Worm (Caenorhabditis elegans): ENCODE measurements around the gene C14C6.2.

Gene C14C6.2

DNA sequence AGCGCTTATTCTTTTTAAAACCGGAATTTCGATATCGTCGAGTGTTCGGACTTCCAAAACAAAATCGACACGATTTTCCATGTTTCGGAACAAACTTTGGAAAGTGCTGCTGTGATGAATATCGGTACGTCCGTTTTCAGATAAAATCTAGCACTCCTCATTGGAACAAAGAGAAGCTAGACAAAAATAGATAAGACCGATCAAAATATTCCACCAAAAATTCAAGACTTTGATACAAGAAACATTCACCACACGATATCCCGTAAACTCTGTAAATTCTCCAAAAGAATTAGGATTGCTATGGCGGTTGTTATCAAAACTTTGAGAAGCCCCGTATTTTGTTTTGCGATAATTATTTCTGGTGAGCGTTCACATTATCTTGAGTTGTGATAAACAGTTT lies 19.8 kb upstream of the C14C6.2 start, which contains the start of gene C14C6.3:
Gene C14C6.3, plus strand, starts transcription at position 301 of the 400 bp plus-strand sequence.
- TF ChIP-seq blmp-1 (tag; optimal IDR thresholded peaks at IDR 0.05) (no peak), nhr-76 (tag; optimal IDR thresholded peaks at IDR 0.05) (no peak), sem-2 (GFP tag; optimal IDR thresholded peaks at IDR 0.05) (no peak), unc-120 (tag; optimal IDR thresholded peaks at IDR 0.05; ENCODE audit: poor library complexity, severe bottlenecking) (no peak), nhr-28 (tag; optimal IDR thresholded peaks at IDR 0.05) (no peak), nhr-237 (tag; optimal IDR thresholded peaks at IDR 0.05) (no peak), lin-13 (tag; optimal IDR thresholded peaks at IDR 0.05) (no peak), unc-39 (tag; optimal IDR thresholded peaks at IDR 0.05) (no peak), ham-2 (GFP tag; optimal IDR thresholded peaks at IDR 0.05) (no peak), elt-3 (tag; optimal IDR thresholded peaks at IDR 0.05) (no peak), ceh-83 (GFP tag; optimal IDR thresholded peaks at IDR 0.05) (no peak), ztf-11 (tag; optimal IDR thresholded peaks at IDR 0.05) (no peak), mep-1 (tag; optimal IDR thresholded peaks at IDR 0.05) (no peak), drap-1 (GFP tag; optimal IDR thresholded peaks at IDR 0.05) (no peak), mab-5 (tag; optimal IDR thresholded peaks at IDR 0.05) (no peak), nhr-2 (tag; optimal IDR thresholded peaks at IDR 0.05) (no peak)

DNA sequence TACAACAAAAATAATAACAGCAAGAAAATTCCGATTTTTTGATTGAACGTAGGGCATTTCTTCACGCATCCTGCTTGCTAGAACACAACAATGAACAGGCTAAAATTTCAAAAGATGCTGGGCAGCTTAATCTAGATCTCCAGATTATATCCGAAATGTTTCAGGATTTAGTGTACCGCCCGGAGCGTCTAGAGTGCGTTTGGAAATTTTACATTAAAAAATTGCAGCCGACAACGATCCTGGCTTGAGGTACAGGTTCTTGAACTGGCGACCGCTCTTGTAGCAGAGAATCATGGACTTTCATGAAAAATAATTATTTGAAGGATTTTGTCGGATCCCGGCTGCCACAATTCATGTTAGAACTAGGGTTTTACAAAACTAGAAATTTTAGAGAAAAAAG lies 15.0 kb upstream of the C14C6.2 start, which contains the start of gene C14C6.6:
Gene C14C6.6, minus strand, starts transcription at position 101 of the 400 bp plus-strand sequence.
- TF ChIP-seq nhr-28 (tag; optimal IDR thresholded peaks at IDR 0.05) (no peak), bed-3 (GFP tag; optimal IDR thresholded peaks at IDR 0.05) (no peak), elt-3 (tag; optimal IDR thresholded peaks at IDR 0.05) (no peak), pha-4 (tag; optimal IDR thresholded peaks at IDR 0.05) (no peak), nhr-12 (tag; optimal IDR thresholded peaks at IDR 0.05) (no peak), nhr-2 (tag; optimal IDR thresholded peaks at IDR 0.05) (no peak)

- TF ChIP-seq ceh-39 (tag; optimal IDR thresholded peaks at IDR 0.05) (no peak), cnd-1 (tag; optimal IDR thresholded peaks at IDR 0.05) (no peak), flh-1 (GFP tag; optimal IDR thresholded peaks at IDR 0.05) (no peak), nhr-76 (tag; optimal IDR thresholded peaks at IDR 0.05) (no peak), ceh-83 (GFP tag; optimal IDR thresholded peaks at IDR 0.05) (no peak), M03D4.4 (tag; optimal IDR thresholded peaks at IDR 0.05) (no peak), mep-1 (tag; optimal IDR thresholded peaks at IDR 0.05) (no peak), snpc-4 (tag; optimal IDR thresholded peaks at IDR 0.05) (no peak), unc-120 (tag; optimal IDR thresholded peaks at IDR 0.05; ENCODE audit: poor library complexity, severe bottlenecking) (no peak), elt-1 (tag; optimal IDR thresholded peaks at IDR 0.05; ENCODE audit: borderline replicate concordance, insufficient read depth) (no peak), tbx-8 (GFP tag; optimal IDR thresholded peaks at IDR 0.05) (no peak), lsy-2 (tag; optimal IDR thresholded peaks at IDR 0.05) (no peak), zip-8 (tag; optimal IDR thresholded peaks at IDR 0.05) (no peak)
Observed at ce11 chrV:552406-552805, 10.5 kb upstream of the C14C6.2 start.

DNA sequence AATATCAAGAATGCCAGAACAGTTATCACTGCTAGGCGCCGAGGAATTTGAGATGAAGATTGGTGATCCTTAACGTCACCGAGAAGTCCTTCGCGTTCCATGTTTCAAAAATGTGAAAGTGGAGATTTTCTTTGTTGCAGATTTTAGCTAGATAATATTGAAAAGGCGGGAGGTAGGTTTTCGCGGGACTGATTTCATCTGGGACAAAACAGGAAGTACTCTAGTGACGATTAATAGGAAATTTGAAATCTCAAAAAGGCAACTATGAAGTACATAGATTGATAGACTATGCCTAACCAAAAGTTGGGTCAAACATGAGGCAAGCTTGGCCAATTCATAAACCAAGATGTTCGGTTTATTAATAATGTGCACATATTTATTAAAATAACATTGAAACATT lies 9.9 kb upstream of the C14C6.2 start, which contains the start of gene C14C6.8:
Gene C14C6.8, minus strand, starts transcription at position 101 of the 400 bp plus-strand sequence.
- TF ChIP-seq ceh-83 (GFP tag; optimal IDR thresholded peaks at IDR 0.05) (no peak), flh-1 (GFP tag; optimal IDR thresholded peaks at IDR 0.05) (no peak), bed-3 (GFP tag; optimal IDR thresholded peaks at IDR 0.05) (no peak), cnd-1 (tag; optimal IDR thresholded peaks at IDR 0.05) (no peak), nhr-237 (tag; optimal IDR thresholded peaks at IDR 0.05) (no peak)

DNA sequence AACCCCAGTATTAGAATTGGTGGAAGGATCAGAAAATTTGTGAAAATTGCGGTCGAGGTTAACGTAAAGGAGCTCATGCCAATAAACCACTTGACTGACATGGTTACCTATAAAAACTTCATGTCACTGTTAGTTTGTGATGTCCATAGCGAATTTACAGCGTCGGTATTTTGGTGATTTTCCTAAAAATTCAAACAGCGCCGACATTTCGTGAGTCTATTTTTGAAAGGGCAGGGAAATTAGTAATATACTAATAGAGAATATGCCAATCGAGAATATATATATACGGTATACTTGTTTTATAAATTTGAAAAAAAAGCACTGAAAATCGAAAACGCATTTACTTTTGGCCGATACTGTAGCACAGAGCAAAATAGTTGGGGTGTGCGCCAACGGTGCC lies 6.9 kb upstream of the C14C6.2 start, which contains the start of gene srx-8:
Gene srx-8, minus strand, starts transcription at position 101 of the 400 bp plus-strand sequence.
- TF ChIP-seq lsy-2 (tag; optimal IDR thresholded peaks at IDR 0.05) (no peak), ham-2 (GFP tag; optimal IDR thresholded peaks at IDR 0.05) (no peak), mep-1 (tag; optimal IDR thresholded peaks at IDR 0.05) (no peak), cnd-1 (tag; optimal IDR thresholded peaks at IDR 0.05) (no peak)

DNA sequence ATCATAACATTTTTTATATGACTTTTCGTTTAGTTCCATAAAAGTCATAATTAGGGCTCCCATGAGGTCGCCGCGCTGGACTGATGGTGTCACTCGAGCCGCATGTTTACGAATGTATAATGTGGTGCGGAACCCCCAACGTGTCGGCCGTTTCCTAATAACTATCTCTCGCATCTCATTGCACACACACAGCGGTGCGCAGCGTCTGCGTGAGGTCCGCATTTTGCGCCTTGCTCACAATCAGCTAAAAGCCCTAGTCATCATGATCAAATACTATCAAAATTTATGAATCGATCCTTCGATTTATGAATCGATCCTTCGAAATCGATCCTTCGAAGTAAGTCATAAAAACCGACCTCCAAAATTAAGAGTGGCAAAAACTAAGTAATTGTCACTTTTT lies 3.0 kb upstream of the C14C6.2 start, which contains the start of gene srx-7:
Gene srx-7, plus strand, starts transcription at position 256 of the 400 bp plus-strand sequence.
- no peak for TF ChIP-seq tbx-8 (GFP tag; optimal IDR thresholded peaks at IDR 0.05)
- TF ChIP-seq ces-1 (GFP tag; optimal IDR thresholded peaks at IDR 0.05) = no peak
- TF ChIP-seq drap-1 (GFP tag; optimal IDR thresholded peaks at IDR 0.05) = no peak
- no peak for TF ChIP-seq flh-1 (GFP tag; optimal IDR thresholded peaks at IDR 0.05)
- no peak for TF ChIP-seq nhr-237 (tag; optimal IDR thresholded peaks at IDR 0.05)
- no peak for TF ChIP-seq ham-2 (GFP tag; optimal IDR thresholded peaks at IDR 0.05)
- no peak for TF ChIP-seq nhr-28 (tag; optimal IDR thresholded peaks at IDR 0.05)

Data from whole organism, mixed stage, embryonic.